Fruit fly (Drosophila melanogaster) S2 (cell line): ENCODE results near the gene trbl.

Experiments used
- CG8478 ChIP-seq: fragments of >200 bp; optimal IDR thresholded peaks from 2 replicates; lab custom pipeline; 2018
- CTCF ChIP-seq, 2 experiments: fragments of >200 bp; optimal IDR thresholded peaks; 2 replicates each; lab custom pipeline; 2018

DNA sequence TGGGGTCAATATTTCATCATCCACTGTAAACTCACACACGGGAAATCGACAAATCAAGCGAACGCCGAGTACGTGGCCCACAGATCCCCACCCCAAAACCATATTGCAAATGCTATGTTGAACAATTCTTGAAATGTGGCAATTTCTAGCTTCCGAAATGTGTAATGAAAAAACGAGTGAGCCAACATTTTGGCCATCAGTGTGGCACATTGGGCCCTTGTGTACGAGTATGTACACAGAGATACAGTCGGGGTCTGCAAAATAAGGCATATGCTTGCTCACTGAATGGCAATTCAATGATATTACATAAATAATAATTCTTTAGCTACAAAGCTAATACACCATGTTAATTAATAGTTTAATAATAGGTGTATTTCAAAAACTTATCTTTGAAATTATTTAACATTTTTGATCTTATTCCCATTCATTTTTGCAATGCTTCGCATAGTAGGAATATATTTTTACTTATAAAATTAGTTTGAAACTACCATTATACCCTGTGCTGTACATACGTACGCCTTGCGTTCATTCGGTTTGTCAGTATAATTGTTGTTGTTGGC, 1.8 kb downstream of the trbl start:
- TF ChIP-seq CTCF (optimal IDR thresholded peaks at IDR 0.05; lab: Kevin White, UChicago) (no peak), CG8478 (lab: Kevin White, UChicago) (no peak)
